Worm (Caenorhabditis elegans) whole organism, L3 larva: Measurements from ENCODE around the gene glb-32.

ENCODE experiments used
- ZK546.5 ChIP-seq: sonication (generic microtip); optimal IDR thresholded peaks from 2 replicates; lab custom pipeline; 2017; ENCODE audit warnings: missing biosample characterization, missing genetic modification characterization
- ceh-82 ChIP-seq: fragments of 150-350 bp; optimal IDR thresholded peaks from 2 replicates; lab custom pipeline; 2014; ENCODE audit warnings: missing biosample characterization, missing genetic modification characterization
- egl-27 ChIP-seq: sonication (generic microtip); optimal IDR thresholded peaks from 4 replicates; lab custom pipeline; 2017; ENCODE audit warnings: missing biosample characterization, missing genetic modification reagents, missing genetic modification characterization
- jun-1 ChIP-seq: fragments of 150-350 bp; optimal IDR thresholded peaks from 2 replicates; lab custom pipeline; 2014; ENCODE audit warnings: missing biosample characterization, missing genetic modification reagents, missing genetic modification characterization
- lin-39 ChIP-seq: fragments of 150-350 bp; optimal IDR thresholded peaks from 2 replicates; lab custom pipeline; 2018; ENCODE audit warnings: missing biosample characterization, missing genetic modification reagents, missing genetic modification characterization
- mdl-1 ChIP-seq: fragments of 150-350 bp; optimal IDR thresholded peaks from 2 replicates; lab custom pipeline; 2014; ENCODE audit warnings: missing biosample characterization, missing genetic modification characterization
- tbx-2 ChIP-seq: sonication (generic microtip); optimal IDR thresholded peaks from 2 replicates; lab custom pipeline; 2016; ENCODE audit warnings: mild to moderate bottlenecking, missing genetic modification characterization, missing compliant biosample characterization
- unc-62 ChIP-seq: fragments of 150-350 bp; sonication (generic microtip); optimal IDR thresholded peaks from 4 replicates; lab custom pipeline; 2014; ENCODE audit warnings: missing biosample characterization, missing genetic modification reagents, missing genetic modification characterization

- no peak for TF ChIP-seq egl-27 (tag; lab: Kevin White, UChicago)
- no peak for TF ChIP-seq ZK546.5
- TF ChIP-seq unc-62 (GFP tag; lab: Kevin White, UChicago) = no peak
- no peak for TF ChIP-seq ceh-82 (tag; lab: Kevin White, UChicago)
- no peak for TF ChIP-seq tbx-2 (tag; lab: Kevin White, UChicago)
- no peak for TF ChIP-seq jun-1 (tag; lab: Kevin White, UChicago)
- no peak for TF ChIP-seq mdl-1 (tag; lab: Kevin White, UChicago)
- TF ChIP-seq lin-39 = no peak
These were observed 49.8 kb downstream of the glb-32 start, which contains the start of gene K11D12.11 for ce11 chrV:5039559-5039958.
